Fruit fly (Drosophila melanogaster) whole organism, adult: ENCODE results near the gene Ada2a.

Source experiments
- CG5204 ChIP-seq: fragments of 200-800 bp; sonication (Bioruptor generic); optimal IDR thresholded peaks from 2 replicates; lab custom pipeline; 2016; ENCODE audit warnings: missing biosample characterization, missing genetic modification characterization
- Hr96 ChIP-seq: fragments of 200-800 bp; sonication (Bioruptor generic); optimal IDR thresholded peaks from 2 replicates; lab custom pipeline; 2016; ENCODE audit warnings: missing biosample characterization, missing genetic modification characterization

DNA sequence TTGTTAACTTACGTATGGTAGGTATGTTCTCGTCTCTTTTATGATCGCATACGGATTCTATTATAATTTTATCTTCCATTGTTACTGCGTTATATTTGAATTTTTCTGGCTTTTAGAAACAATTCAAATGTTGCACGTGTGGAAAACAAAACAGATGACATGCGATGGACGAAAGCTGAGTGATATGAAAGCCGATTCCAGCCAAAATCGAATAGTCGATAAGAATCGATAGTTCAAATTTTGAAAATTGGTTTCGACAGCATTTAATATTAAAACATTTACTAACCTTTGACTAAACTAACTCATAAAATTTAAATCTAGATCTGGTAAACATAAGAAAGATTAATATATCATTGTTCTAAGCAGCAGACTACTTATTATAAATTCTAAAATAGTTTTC lies 46.3 kb upstream of the Ada2a start, which contains the start of gene Polr1E:
- no peak for TF ChIP-seq CG5204 (GFP tag; lab: Kevin White, UChicago)
- TF ChIP-seq Hr96 (GFP tag; lab: Kevin White, UChicago) = no peak
